Worm (Caenorhabditis elegans) whole organism, late embryonic: ENCODE results near the gene dos-3.

Experiments
- C08G9.2 ChIP-seq: sonication (generic microtip); optimal IDR thresholded peaks from 2 replicates; lab custom pipeline; 2016; ENCODE audit warnings: mild to moderate bottlenecking, missing genetic modification characterization, moderate library complexity, missing compliant biosample characterization
- C38D4.7 ChIP-seq: fragments of 200-800 bp; sonication (Bioruptor generic); optimal IDR thresholded peaks from 2 replicates; lab custom pipeline; 2018; ENCODE audit warnings: mild to moderate bottlenecking, missing genetic modification characterization, moderate library complexity, missing compliant biosample characterization
- F13H6.1 ChIP-seq: sonication (generic microtip); optimal IDR thresholded peaks from 2 replicates; lab custom pipeline; 2016; ENCODE audit warnings: missing genetic modification characterization, missing compliant biosample characterization
- K09A11.1 ChIP-seq: sonication (generic microtip); optimal IDR thresholded peaks from 2 replicates; lab custom pipeline; 2017; ENCODE audit warnings: antibody characterized with exemption, mild to moderate bottlenecking, missing genetic modification characterization, missing compliant biosample characterization; ENCODE audit not compliant: insufficient read depth
- T23F11.4 ChIP-seq: fragments of 200-800 bp; sonication (Bioruptor generic); optimal IDR thresholded peaks from 2 replicates; lab custom pipeline; 2018; ENCODE audit warnings: mild to moderate bottlenecking, missing genetic modification characterization, missing compliant biosample characterization
- Y22D7AL.16 ChIP-seq: sonication (generic microtip); optimal IDR thresholded peaks from 2 replicates; lab custom pipeline; 2016; ENCODE audit warnings: missing genetic modification characterization, missing compliant biosample characterization
- ahr-1 ChIP-seq: sonication (generic microtip); optimal IDR thresholded peaks from 2 replicates; lab custom pipeline; 2016; ENCODE audit warnings: missing genetic modification characterization, missing compliant biosample characterization
- ceh-18 ChIP-seq: sonication (generic microtip); optimal IDR thresholded peaks from 2 replicates; lab custom pipeline; 2016; ENCODE audit warnings: missing genetic modification characterization, missing compliant biosample characterization
- ceh-19 ChIP-seq: fragments of 200-800 bp; sonication (Bioruptor generic); optimal IDR thresholded peaks from 2 replicates; lab custom pipeline; 2018; ENCODE audit warnings: mild to moderate bottlenecking, missing genetic modification characterization, missing compliant biosample characterization
- ceh-2 ChIP-seq: sonication (generic microtip); optimal IDR thresholded peaks from 2 replicates; lab custom pipeline; 2016; ENCODE audit warnings: missing genotype, missing genetic modification characterization, missing compliant biosample characterization
- ceh-22 ChIP-seq: sonication (generic microtip); optimal IDR thresholded peaks from 2 replicates; lab custom pipeline; 2017; ENCODE audit warnings: missing biosample characterization, missing genetic modification characterization
- ceh-24 ChIP-seq: sonication (generic microtip); optimal IDR thresholded peaks from 2 replicates; lab custom pipeline; 2016; ENCODE audit warnings: mild to moderate bottlenecking, missing genetic modification characterization, missing compliant biosample characterization
- ceh-45 ChIP-seq: fragments of 200-800 bp; sonication (Bioruptor generic); IDR thresholded peaks from 2 replicates; pipeline ENCODE4 v1.3.6; 2022; ENCODE audit warnings: missing genetic modification reagents, missing genetic modification characterization, missing compliant biosample characterization
- dmd-4 ChIP-seq: sonication (generic microtip); optimal IDR thresholded peaks from 2 replicates; lab custom pipeline; 2016; ENCODE audit warnings: borderline replicate concordance, missing genetic modification characterization, missing compliant biosample characterization
- elt-2 ChIP-seq: sonication (generic microtip); optimal IDR thresholded peaks from 2 replicates; lab custom pipeline; 2016; ENCODE audit warnings: missing genetic modification reagents, missing genetic modification characterization, missing compliant biosample characterization
- elt-4 ChIP-seq: sonication (generic microtip); optimal IDR thresholded peaks from 2 replicates; lab custom pipeline; 2016; ENCODE audit warnings: missing genetic modification characterization, missing compliant biosample characterization
- fkh-10 ChIP-seq: fragments of 150-350 bp; optimal IDR thresholded peaks from 2 replicates; lab custom pipeline; 2014; ENCODE audit warnings: missing biosample characterization, missing genetic modification reagents, missing genetic modification characterization
- fkh-6 ChIP-seq: sonication (generic microtip); optimal IDR thresholded peaks from 2 replicates; lab custom pipeline; 2016; ENCODE audit warnings: missing genetic modification characterization, missing compliant biosample characterization
- gmeb-2 ChIP-seq: sonication (generic microtip); optimal IDR thresholded peaks from 2 replicates; lab custom pipeline; 2016; ENCODE audit warnings: missing genetic modification characterization, inconsistent platforms, missing compliant biosample characterization
- hlh-13 ChIP-seq: fragments of 200-800 bp; sonication (Bioruptor generic); optimal IDR thresholded peaks from 2 replicates; lab custom pipeline; 2018; ENCODE audit warnings: mild to moderate bottlenecking, missing genetic modification characterization, missing compliant biosample characterization
- hlh-15 ChIP-seq: sonication (generic microtip); optimal IDR thresholded peaks from 2 replicates; lab custom pipeline; 2016; ENCODE audit warnings: missing genetic modification characterization, missing compliant biosample characterization
- hlh-30 ChIP-seq: sonication (generic microtip); optimal IDR thresholded peaks from 2 replicates; lab custom pipeline; 2017; ENCODE audit warnings: antibody characterized with exemption, missing genetic modification characterization, missing compliant biosample characterization; ENCODE audit not compliant: insufficient read depth
- lim-6 ChIP-seq: sonication (generic microtip); optimal IDR thresholded peaks from 2 replicates; lab custom pipeline; 2016; ENCODE audit warnings: missing genetic modification characterization, missing compliant biosample characterization
- madf-2 ChIP-seq: sonication (generic microtip); optimal IDR thresholded peaks from 2 replicates; lab custom pipeline; 2017; ENCODE audit warnings: missing genetic modification characterization, missing compliant biosample characterization
- pag-3 ChIP-seq: sonication (generic microtip); optimal IDR thresholded peaks from 2 replicates; lab custom pipeline; 2016; ENCODE audit warnings: missing compliant biosample characterization, missing genetic modification characterization, borderline replicate concordance
- pat-9 ChIP-seq: fragments of 200-800 bp; sonication (Bioruptor generic); optimal IDR thresholded peaks from 2 replicates; lab custom pipeline; 2018; ENCODE audit warnings: mild to moderate bottlenecking, missing genetic modification characterization, moderate library complexity, missing compliant biosample characterization
- pax-1 ChIP-seq: fragments of 150-350 bp; optimal IDR thresholded peaks from 2 replicates; lab custom pipeline; 2014; ENCODE audit warnings: missing biosample characterization, missing genetic modification characterization
- pha-2 ChIP-seq: sonication (generic microtip); optimal IDR thresholded peaks from 2 replicates; lab custom pipeline; 2017; ENCODE audit warnings: mild to moderate bottlenecking, missing genetic modification characterization, missing compliant biosample characterization
- sdc-2 ChIP-seq: sonication (generic microtip); optimal IDR thresholded peaks from 2 replicates; lab custom pipeline; 2016; ENCODE audit warnings: missing genotype, missing genetic modification characterization, missing compliant biosample characterization
- sox-2 ChIP-seq: fragments of 200-800 bp; sonication (Bioruptor generic); IDR thresholded peaks from 2 replicates; pipeline ENCODE4 v1.3.6; 2022; ENCODE audit warnings: missing genetic modification reagents, missing genetic modification characterization, missing compliant biosample characterization
- sox-4 ChIP-seq: sonication (generic microtip); optimal IDR thresholded peaks from 2 replicates; lab custom pipeline; 2017; ENCODE audit warnings: mild to moderate bottlenecking, missing genetic modification characterization, inconsistent platforms, missing compliant biosample characterization
- tbx-2 ChIP-seq: sonication (generic microtip); optimal IDR thresholded peaks from 2 replicates; lab custom pipeline; 2016; ENCODE audit warnings: missing genetic modification characterization, missing compliant biosample characterization
- unc-86 ChIP-seq: sonication (generic microtip); optimal IDR thresholded peaks from 2 replicates; lab custom pipeline; 2016; ENCODE audit warnings: missing genetic modification characterization, missing compliant biosample characterization
- zip-5 ChIP-seq: sonication (generic microtip); optimal IDR thresholded peaks from 2 replicates; lab custom pipeline; 2016; ENCODE audit warnings: missing genetic modification characterization, missing compliant biosample characterization
- ztf-16 ChIP-seq: sonication (generic microtip); optimal IDR thresholded peaks from 2 replicates; lab custom pipeline; 2017; ENCODE audit warnings: missing genetic modification characterization, missing compliant biosample characterization

The dos-3 gene

DNA sequence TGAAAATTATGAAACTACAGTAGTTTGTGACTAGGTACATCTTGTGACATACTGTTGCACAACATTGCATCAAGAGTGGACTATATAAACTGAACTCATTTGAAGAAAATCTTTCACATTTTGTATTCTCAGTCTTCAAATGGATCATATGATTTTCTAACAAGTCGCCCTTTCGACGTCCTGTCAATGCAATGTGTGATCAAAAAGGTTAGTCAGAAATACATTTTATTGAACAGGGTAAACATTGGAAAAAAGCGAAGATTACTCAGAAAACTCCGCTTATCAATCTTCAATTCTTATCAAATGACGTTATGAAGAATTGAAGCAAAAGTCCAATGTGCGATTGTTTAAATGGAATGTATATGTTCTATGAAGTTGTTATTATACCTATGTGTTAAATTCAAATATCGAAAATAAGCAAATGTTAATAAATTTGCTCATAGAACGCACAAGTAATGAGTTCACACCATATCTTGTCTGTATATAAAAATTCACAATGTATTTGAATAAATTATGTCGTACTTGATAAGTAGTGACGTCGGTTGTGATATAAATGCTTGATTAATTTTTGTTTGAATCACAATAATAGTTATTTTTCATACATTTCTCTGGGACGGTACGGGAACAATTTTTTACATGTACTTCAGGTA is 6.4 kb downstream of the dos-3 start, which contains the start of gene zip-2:
Gene zip-2, plus strand, starts transcription at position 128 of the 650 bp plus-strand sequence.
- TF ChIP-seq C38D4.7 (no peak), elt-2 (tag; lab: Kevin White, UChicago) (peak; percentile 27)
- TF ChIP-seq, all 69 proteins: peak for 1

DNA sequence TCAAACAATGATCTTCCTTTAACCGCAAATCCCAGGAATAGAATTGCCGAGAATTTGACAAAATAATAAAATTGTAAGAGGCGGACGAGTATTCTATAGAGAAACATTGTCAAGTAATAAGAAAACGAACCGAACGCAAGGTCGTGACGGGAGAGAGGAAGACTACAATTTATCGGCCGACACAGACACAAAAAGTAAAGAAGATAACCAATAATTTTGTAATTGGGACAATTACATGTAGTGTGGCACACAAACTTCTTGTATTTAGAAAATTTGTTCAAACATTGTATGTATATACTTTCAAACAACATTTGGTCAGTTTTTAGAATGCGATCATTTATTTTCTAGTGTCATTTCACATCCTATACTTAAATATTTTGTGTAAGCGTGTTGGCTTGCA is 7.4 kb downstream of the dos-3 start, which contains the start of gene ceeh-1:
Gene ceeh-1, minus strand, starts transcription at position 317 of the 400 bp plus-strand sequence.
- TF ChIP-seq ceh-22, result no peak
- TF ChIP-seq Y22D7AL.16, result no peak
- TF ChIP-seq ceh-24 (tag; lab: Kevin White, UChicago), result no peak
- TF ChIP-seq elt-2 (tag; lab: Kevin White, UChicago), result no peak
- no peak for TF ChIP-seq T23F11.4 (GFP tag; lab: Kevin White, UChicago)
- no peak for TF ChIP-seq pag-3 (tag; lab: Kevin White, UChicago)
- no peak for TF ChIP-seq madf-2 (tag; lab: Kevin White, UChicago)
- TF ChIP-seq elt-4, result no peak
- no peak for TF ChIP-seq ceh-2 (tag; lab: Kevin White, UChicago)
- TF ChIP-seq dmd-4 (tag; lab: Kevin White, UChicago), result no peak
- no peak for TF ChIP-seq fkh-10
- TF ChIP-seq ceh-45 (GFP tag; lab: Robert Waterston, UW), result no peak
- no peak for TF ChIP-seq K09A11.1 (tag; lab: Kevin White, UChicago)
- TF ChIP-seq pax-1 (tag; lab: Kevin White, UChicago), result no peak
- no peak for TF ChIP-seq sdc-2 (tag; lab: Kevin White, UChicago)
- TF ChIP-seq hlh-13 (GFP tag; lab: Kevin White, UChicago), result no peak
- TF ChIP-seq hlh-30 (tag; lab: Kevin White, UChicago), result no peak
- no peak for TF ChIP-seq tbx-2 (tag; lab: Kevin White, UChicago)
- TF ChIP-seq C08G9.2, result no peak
- TF ChIP-seq, all 69 proteins: peak for 0

DNA sequence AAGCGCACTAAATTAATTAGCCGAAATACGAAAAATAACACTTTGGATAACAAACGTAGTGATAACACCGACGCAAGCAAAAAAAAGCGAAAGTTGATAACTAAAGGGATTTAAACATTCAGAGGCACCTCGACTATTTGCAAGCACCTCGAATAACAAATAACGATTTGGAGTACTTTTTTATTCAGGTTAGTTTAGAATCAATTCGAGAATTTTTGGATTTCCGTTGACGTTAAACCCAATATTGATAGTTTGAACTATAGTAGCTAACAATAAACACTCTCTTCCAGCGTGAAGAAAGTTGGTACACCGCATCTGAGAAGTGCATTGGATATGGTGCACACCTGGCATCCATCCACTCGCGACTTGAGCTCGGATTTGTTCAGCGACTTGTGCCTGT is 14.1 kb downstream of the dos-3 start:
- no peak for TF ChIP-seq ceh-19 (GFP tag; lab: Kevin White, UChicago)
- no peak for TF ChIP-seq pat-9 (tag; lab: Kevin White, UChicago)
- no peak for TF ChIP-seq F13H6.1 (tag; lab: Kevin White, UChicago)
- no peak for TF ChIP-seq sox-2 (GFP tag; lab: Robert Waterston, UW)
- TF ChIP-seq elt-2 (tag; lab: Kevin White, UChicago), result no peak

DNA sequence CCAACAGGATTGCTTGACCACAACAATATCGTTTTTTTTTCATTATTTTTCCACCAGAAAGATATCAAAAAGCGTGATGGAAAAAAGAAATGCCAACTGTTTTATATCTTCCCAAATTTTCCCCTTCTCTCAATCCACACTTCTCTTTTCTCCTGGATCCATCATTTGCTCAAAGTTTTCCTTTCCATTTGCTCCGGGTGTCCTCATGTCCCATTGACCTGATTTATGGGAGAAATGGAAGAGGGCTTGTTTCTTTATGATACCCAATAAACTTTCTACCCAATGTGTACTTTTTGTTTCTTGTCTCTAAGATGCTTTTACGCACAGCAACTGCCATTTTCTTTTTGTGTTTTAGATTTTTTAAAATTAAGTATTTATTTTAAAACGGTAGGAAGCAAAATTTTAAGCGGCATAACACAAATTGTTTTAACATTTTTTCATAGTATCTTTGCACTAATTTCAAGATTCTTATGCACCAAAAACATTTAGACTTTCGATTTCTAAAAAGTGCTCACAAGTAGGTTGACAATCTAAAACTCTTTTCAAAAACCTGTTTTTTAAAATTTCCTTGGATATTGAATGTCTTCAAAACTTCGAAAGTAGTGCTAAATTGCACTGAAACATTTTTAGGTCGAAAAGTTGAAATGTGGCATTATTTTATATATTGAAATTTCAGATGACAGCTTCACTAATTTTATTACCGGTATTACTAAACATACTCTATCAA is 16.7 kb downstream of the dos-3 start, which contains the start of gene clec-149:
Gene clec-149, plus strand, starts transcription at position 677 of the 727 bp plus-strand sequence.
- TF ChIP-seq ceh-18 (tag; lab: Kevin White, UChicago), result peak; percentile 28
- no peak for TF ChIP-seq dmd-4 (tag; lab: Kevin White, UChicago)

DNA sequence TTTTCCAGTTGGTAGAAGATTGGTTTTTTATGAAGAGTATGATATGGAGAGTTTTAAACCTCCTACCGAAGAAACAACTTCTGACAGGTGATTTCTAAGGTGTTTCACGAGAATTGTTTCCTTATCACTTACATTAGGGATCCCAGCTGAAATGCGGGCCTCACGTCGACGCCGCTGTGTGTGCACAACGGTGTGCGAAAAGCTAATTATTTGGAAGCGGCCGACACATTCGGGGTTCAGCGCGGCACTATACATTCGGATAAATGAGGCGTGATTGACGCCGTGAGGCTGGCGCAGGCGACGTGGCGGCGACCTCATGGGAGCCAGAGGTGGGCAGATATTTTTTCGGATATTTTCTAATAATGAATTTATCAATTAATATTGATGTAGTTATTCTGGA is 20.1 kb downstream of the dos-3 start:
- TF ChIP-seq T23F11.4 (GFP tag; lab: Kevin White, UChicago) (no peak), sox-4 (tag; lab: Kevin White, UChicago) (no peak), ztf-16 (tag; lab: Kevin White, UChicago) (no peak), pha-2 (tag; lab: Kevin White, UChicago) (no peak), ceh-45 (GFP tag; lab: Robert Waterston, UW) (no peak), elt-4 (no peak), C38D4.7 (no peak), ceh-24 (tag; lab: Kevin White, UChicago) (no peak), hlh-13 (GFP tag; lab: Kevin White, UChicago) (no peak), gmeb-2 (tag; lab: Kevin White, UChicago) (no peak), F13H6.1 (tag; lab: Kevin White, UChicago) (no peak), unc-86 (tag; lab: Kevin White, UChicago) (no peak), fkh-6 (tag; lab: Kevin White, UChicago) (no peak), zip-5 (tag; lab: Kevin White, UChicago) (no peak), hlh-30 (tag; lab: Kevin White, UChicago) (no peak), ahr-1 (tag; lab: Kevin White, UChicago) (no peak), lim-6 (tag; lab: Kevin White, UChicago) (no peak), hlh-15 (tag; lab: Kevin White, UChicago) (no peak)
